Worm (Caenorhabditis elegans) whole organism, late embryonic: Measurements from ENCODE around the gene M110.8.

Experiments
- ceh-22 ChIP-seq: sonication (generic microtip); optimal IDR thresholded peaks from 2 replicates; lab custom pipeline; 2017; ENCODE audit warnings: missing biosample characterization, missing genetic modification characterization
- fax-1 ChIP-seq: sonication (generic microtip); optimal IDR thresholded peaks from 2 replicates; lab custom pipeline; 2016; ENCODE audit warnings: missing genotype, missing genetic modification characterization, missing compliant biosample characterization
- fkh-10 ChIP-seq: fragments of 150-350 bp; optimal IDR thresholded peaks from 2 replicates; lab custom pipeline; 2014; ENCODE audit warnings: missing biosample characterization, missing genetic modification reagents, missing genetic modification characterization
- hlh-8 ChIP-seq: sonication (generic microtip); optimal IDR thresholded peaks from 2 replicates; lab custom pipeline; 2016; ENCODE audit warnings: missing genotype, missing genetic modification characterization, missing compliant biosample characterization
- madf-2 ChIP-seq: sonication (generic microtip); optimal IDR thresholded peaks from 2 replicates; lab custom pipeline; 2017; ENCODE audit warnings: missing genetic modification characterization, missing compliant biosample characterization
- tbx-2 ChIP-seq: sonication (generic microtip); optimal IDR thresholded peaks from 2 replicates; lab custom pipeline; 2016; ENCODE audit warnings: missing genetic modification characterization, missing compliant biosample characterization
- unc-3 ChIP-seq, 2 experiments: fragments of 200-800 bp in 1 of 2; sonication (Bioruptor generic) in 1 of 2; sonication (generic microtip) in 1 of 2; conservative IDR thresholded peaks in 1 of 2; optimal IDR thresholded peaks in 1 of 2; 2 replicates each; pipeline versions ENCODE4 v1.3.6 to Lab custom; 2016 to 2022; ENCODE audit warnings: missing compliant biosample characterization in 2 of 2, missing genetic modification characterization in 2 of 2, missing genetic modification reagents in 1 of 2

DNA sequence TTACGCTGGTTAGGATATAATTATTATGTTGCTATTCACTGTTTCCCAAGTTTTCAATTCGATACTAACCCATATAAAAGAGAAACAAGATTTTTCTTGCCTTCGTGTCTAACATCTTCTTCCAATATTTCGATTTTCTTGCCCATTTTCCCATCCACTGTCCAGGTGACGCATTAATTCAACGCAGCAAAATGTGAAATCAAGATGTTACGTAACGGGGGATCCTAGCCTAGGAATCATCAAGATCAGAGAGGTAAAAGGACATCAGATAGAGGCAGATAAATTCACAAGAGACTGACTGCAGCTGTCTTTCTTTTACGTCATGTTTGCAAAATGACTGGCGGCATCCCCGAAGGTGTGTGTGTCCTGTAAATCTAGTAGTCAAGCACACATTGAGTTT is 15.2 kb upstream of the M110.8 start:
- TF ChIP-seq fkh-10: no peak
- TF ChIP-seq madf-2 (tag; lab: Kevin White, UChicago): no peak
- no peak for TF ChIP-seq unc-3 (GFP tag; conservative IDR thresholded peaks at IDR 0.05; lab: Robert Waterston, UW)
- TF ChIP-seq unc-3 (tag; optimal IDR thresholded peaks at IDR 0.05; lab: Kevin White, UChicago): no peak
- no peak for TF ChIP-seq hlh-8 (tag; lab: Kevin White, UChicago)
- TF ChIP-seq tbx-2 (tag; lab: Kevin White, UChicago): no peak
- no peak for TF ChIP-seq fax-1
- no peak for TF ChIP-seq ceh-22 (tag; lab: Kevin White, UChicago)
